Worm (Caenorhabditis elegans): ENCODE measurements around the gene C47A4.3.

Gene C47A4.3

DNA sequence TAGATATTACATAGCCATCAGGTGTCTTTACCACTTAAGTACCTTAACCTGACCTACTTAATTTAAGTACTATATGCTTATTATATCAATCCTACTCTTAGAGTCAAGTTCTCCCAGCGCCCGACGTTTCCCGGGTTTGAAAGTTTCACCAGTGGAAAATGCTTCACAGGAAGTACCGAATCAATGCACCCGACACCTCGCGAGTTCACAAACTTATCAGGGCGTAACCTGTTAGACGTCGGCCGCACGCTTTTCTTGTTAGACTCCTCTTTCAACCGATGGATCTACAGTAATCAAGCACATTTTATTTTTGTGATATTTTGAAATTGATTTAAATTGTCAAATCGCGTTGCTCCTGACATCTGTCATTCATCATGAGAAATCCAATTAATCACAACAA, 46.8 kb downstream of the C47A4.3 start:
- TF ChIP-seq mep-1 (tag; optimal IDR thresholded peaks at IDR 0.05) (no peak), blmp-1 (tag; optimal IDR thresholded peaks at IDR 0.05) (no peak), tbx-8 (GFP tag; optimal IDR thresholded peaks at IDR 0.05) (no peak), lin-32 (GFP tag; optimal IDR thresholded peaks at IDR 0.05) (no peak)

DNA sequence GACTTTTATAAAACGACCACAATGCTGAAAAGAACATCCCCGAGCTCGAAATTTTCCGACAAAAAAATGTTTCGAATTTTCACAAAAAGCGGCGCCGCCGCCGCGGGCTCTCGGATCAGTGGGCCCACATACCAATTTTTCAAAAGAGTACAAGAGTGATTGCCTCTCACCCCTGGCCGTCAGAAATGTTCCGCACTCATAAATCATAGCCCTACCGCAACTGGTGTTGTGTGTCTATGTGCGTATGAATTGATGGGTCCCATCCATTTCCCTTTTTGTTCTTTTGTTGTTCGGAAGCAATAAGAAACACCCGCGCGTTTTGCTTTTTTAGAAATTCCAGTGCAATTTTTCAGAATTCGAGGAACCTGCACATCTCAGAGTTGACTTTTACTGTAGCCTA, 47.5 kb downstream of the C47A4.3 start:
- TF ChIP-seq mab-5 (tag; optimal IDR thresholded peaks at IDR 0.05) (peak; percentile 9), nhr-12 (tag; optimal IDR thresholded peaks at IDR 0.05) (no peak), unc-62 (GFP tag; optimal IDR thresholded peaks at IDR 0.05) (peak; percentile 89), hlh-1 (tag; optimal IDR thresholded peaks at IDR 0.05) (peak; percentile 29), M03D4.4 (tag; optimal IDR thresholded peaks at IDR 0.05) (no peak)

ce11 chrIV:13693976-13694375, 48.2 kb downstream of the C47A4.3 start:
- peak; percentile 98 for TF ChIP-seq unc-62 (GFP tag; optimal IDR thresholded peaks at IDR 0.05)
- TF ChIP-seq unc-39 (tag; optimal IDR thresholded peaks at IDR 0.05) = no peak

DNA sequence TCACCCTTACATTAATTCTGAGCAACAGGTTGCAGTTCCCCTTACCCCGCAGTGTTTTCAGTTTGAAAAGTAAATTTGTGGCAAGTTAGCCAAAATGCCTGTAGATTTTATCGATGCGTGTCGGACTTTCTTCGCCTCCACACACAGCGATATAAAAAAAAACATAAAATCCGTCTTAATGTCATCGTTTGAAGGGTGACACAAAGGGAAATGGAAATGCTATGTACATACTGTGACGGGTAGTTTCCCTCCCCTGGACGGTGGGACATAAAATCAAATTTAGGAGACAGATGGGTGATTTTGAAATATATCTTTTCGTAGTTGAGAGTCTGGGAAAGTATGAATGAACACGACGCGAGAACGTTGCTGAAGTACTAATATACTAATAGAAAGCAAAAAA, 49.6 kb downstream of the C47A4.3 start:
- TF ChIP-seq lin-32 (GFP tag; optimal IDR thresholded peaks at IDR 0.05) (no peak), unc-39 (tag; optimal IDR thresholded peaks at IDR 0.05) (no peak), nhr-28 (tag; optimal IDR thresholded peaks at IDR 0.05) (no peak), zip-8 (tag; optimal IDR thresholded peaks at IDR 0.05) (no peak), ces-1 (GFP tag; optimal IDR thresholded peaks at IDR 0.05) (no peak), sptf-1 (tag; optimal IDR thresholded peaks at IDR 0.05) (no peak), ceh-39 (tag; optimal IDR thresholded peaks at IDR 0.05) (no peak), bed-3 (GFP tag; optimal IDR thresholded peaks at IDR 0.05) (no peak), ztf-11 (tag; optimal IDR thresholded peaks at IDR 0.05) (no peak), mep-1 (tag; optimal IDR thresholded peaks at IDR 0.05) (no peak), drap-1 (GFP tag; optimal IDR thresholded peaks at IDR 0.05) (no peak), elt-1 (tag; optimal IDR thresholded peaks at IDR 0.05; ENCODE audit: borderline replicate concordance, insufficient read depth) (no peak), ceh-83 (GFP tag; optimal IDR thresholded peaks at IDR 0.05) (no peak), ham-2 (GFP tag; optimal IDR thresholded peaks at IDR 0.05) (no peak), mab-5 (tag; optimal IDR thresholded peaks at IDR 0.05) (no peak), pha-4 (tag; optimal IDR thresholded peaks at IDR 0.05) (no peak), cnd-1 (tag; optimal IDR thresholded peaks at IDR 0.05) (no peak), snpc-4 (tag; optimal IDR thresholded peaks at IDR 0.05) (no peak)

All from whole organism, mixed stage, embryonic.